Fruit fly (Drosophila melanogaster): ENCODE data around the gene CG17560.
A peak's percentile ranks its signal among the peaks of the same experiment; 100 is the strongest.

CG17560 gene

dm6 chr3R:16655000-16655493, 37.3 kb downstream of the CG17560 start:
- TF ChIP-seq CG17806 (tag; optimal IDR thresholded peaks at IDR 0.05) (no peak), CG8159 (tag; optimal IDR thresholded peaks at IDR 0.05) (no peak), CG13204 (GFP tag; optimal IDR thresholded peaks at IDR 0.05) (no peak), fd96Ca (GFP tag; IDR thresholded peaks at IDR 0.05) (no peak), gl (tag; optimal IDR thresholded peaks at IDR 0.05) (no peak), Snoo (tag; optimal IDR thresholded peaks at IDR 0.05) (no peak), EcR (GFP tag; optimal IDR thresholded peaks at IDR 0.05) (no peak), CG34367 (tag; optimal IDR thresholded peaks at IDR 0.05) (no peak), CG9948 (tag; optimal IDR thresholded peaks at IDR 0.05) (no peak), CG10348 (GFP tag; IDR thresholded peaks at IDR 0.05) (no peak), CG4496 (GFP tag; IDR thresholded peaks at IDR 0.05) (no peak), Ets98B (GFP tag; IDR thresholded peaks at IDR 0.05) (no peak), CG32121 (GFP tag; IDR thresholded peaks at IDR 0.05) (no peak)

DNA sequence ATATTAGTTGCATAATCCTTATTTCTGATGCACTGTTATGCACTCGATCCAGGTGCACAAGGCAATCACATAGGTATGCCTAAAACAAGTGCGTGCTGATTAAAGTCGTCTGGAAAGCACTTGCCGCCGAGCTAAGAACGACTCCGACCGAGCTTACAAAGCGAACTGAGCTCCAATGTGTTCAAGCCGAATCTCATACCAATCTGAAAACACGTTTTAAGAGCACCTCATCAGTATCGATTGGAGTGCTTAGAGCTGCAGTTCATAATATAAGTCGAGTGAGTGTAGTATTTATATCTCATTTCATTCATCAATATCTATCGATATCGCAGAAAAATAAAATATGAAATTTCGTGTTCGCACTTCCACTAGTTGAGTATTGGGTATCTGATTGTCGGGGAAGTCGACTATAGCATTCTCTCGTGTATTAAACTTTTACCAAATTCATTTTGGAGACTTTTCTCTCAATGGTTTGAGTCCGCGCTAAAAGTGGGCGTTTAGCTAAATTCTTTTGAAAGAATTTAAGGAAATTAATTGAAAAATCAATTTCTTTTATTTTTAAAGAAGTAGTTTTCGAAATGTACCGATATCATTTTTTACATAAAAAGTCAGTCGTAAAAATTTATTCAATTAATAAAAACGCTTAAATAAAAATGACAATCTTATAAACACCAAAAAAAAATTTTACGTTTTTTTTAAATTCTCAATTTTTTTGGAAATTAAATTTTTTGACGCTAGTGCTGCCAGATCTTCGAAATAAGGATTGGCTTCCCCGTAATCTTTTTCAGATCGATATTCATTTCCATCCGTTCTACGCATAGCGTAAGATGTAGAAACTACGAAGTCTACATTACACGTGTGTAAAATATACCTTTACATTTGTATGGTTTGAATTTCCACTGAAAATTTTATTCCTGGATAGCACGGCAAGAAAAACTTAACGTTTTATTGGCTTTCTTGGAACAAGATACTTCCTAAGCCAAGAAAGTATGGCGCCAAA, 38.0 kb downstream of the CG17560 start, which contains the start of gene modSP:
modSP (minus strand) TSS at position 169 of the 1,000 bp plus-strand sequence.
- peak; percentile 66 for TF ChIP-seq EcR (GFP tag; optimal IDR thresholded peaks at IDR 0.05)
- peak; percentile 54; the same call in 1 of the 2 replicates for TF ChIP-seq Ets98B (GFP tag; IDR thresholded peaks at IDR 0.05)
- peak; percentile 31 for TF ChIP-seq gl (tag; optimal IDR thresholded peaks at IDR 0.05)
- peak; percentile 19 for TF ChIP-seq CG8159 (tag; optimal IDR thresholded peaks at IDR 0.05)
- TF ChIP-seq CG17806 (tag; optimal IDR thresholded peaks at IDR 0.05) = peak; percentile 9
- peak; percentile 68 for TF ChIP-seq CG4496 (GFP tag; IDR thresholded peaks at IDR 0.05)
- no peak for TF ChIP-seq rn (GFP tag; IDR thresholded peaks at IDR 0.05)
- TF ChIP-seq fd96Ca (GFP tag; IDR thresholded peaks at IDR 0.05) = peak; percentile 47; the same call in 1 of the 3 replicates
- 0 out of 2 replicates have a peak, but pooled peaks have one; percentile 13 for TF ChIP-seq CG32121 (GFP tag; IDR thresholded peaks at IDR 0.05)
- TF ChIP-seq Pif1A (GFP tag; optimal IDR thresholded peaks at IDR 0.05) = peak; percentile 59
- TF ChIP-seq CG12605 (GFP tag; IDR thresholded peaks at IDR 0.05) = peak; percentile 43; the same call in 1 of the 2 replicates
- no peak for TF ChIP-seq CG14655 (GFP tag; optimal IDR thresholded peaks at IDR 0.05)
- peak; percentile 8 for TF ChIP-seq Snoo (tag; optimal IDR thresholded peaks at IDR 0.05)
- TF ChIP-seq CG13204 (GFP tag; optimal IDR thresholded peaks at IDR 0.05) = no peak
- TF ChIP-seq CG8301 (tag; optimal IDR thresholded peaks at IDR 0.05) = peak; percentile 18
- peak; percentile 13 for TF ChIP-seq D1 (tag; optimal IDR thresholded peaks at IDR 0.05)
- TF ChIP-seq CG9948 (tag; optimal IDR thresholded peaks at IDR 0.05) = no peak
- TF ChIP-seq CG10348 (GFP tag; IDR thresholded peaks at IDR 0.05) = no peak

dm6 chr3R:16661693-16662092, 43.9 kb downstream of the CG17560 start:
- no peak for TF ChIP-seq CG10348 (GFP tag; IDR thresholded peaks at IDR 0.05)
- TF ChIP-seq fd96Ca (GFP tag; IDR thresholded peaks at IDR 0.05) = no peak
- TF ChIP-seq CG32121 (GFP tag; IDR thresholded peaks at IDR 0.05) = no peak
- no peak for TF ChIP-seq Ets98B (GFP tag; IDR thresholded peaks at IDR 0.05)
- no peak for TF ChIP-seq Pif1B (GFP tag; optimal IDR thresholded peaks at IDR 0.05)
- no peak for TF ChIP-seq CG14655 (GFP tag; optimal IDR thresholded peaks at IDR 0.05)
- no peak for TF ChIP-seq CG4496 (GFP tag; IDR thresholded peaks at IDR 0.05)
- no peak for TF ChIP-seq CG8159 (tag; optimal IDR thresholded peaks at IDR 0.05)
- TF ChIP-seq CG12605 (GFP tag; IDR thresholded peaks at IDR 0.05) = no peak
- TF ChIP-seq CG15710 (tag; optimal IDR thresholded peaks at IDR 0.05) = no peak
- TF ChIP-seq CG34367 (tag; optimal IDR thresholded peaks at IDR 0.05) = no peak
- no peak for TF ChIP-seq CG17806 (tag; optimal IDR thresholded peaks at IDR 0.05)
- TF ChIP-seq CG9948 (tag; optimal IDR thresholded peaks at IDR 0.05) = no peak

- TF ChIP-seq Pif1A (GFP tag; optimal IDR thresholded peaks at IDR 0.05) (no peak), fd96Ca (GFP tag; IDR thresholded peaks at IDR 0.05) (no peak), CG9948 (tag; optimal IDR thresholded peaks at IDR 0.05) (no peak), CG12605 (GFP tag; IDR thresholded peaks at IDR 0.05) (no peak), CG4496 (GFP tag; IDR thresholded peaks at IDR 0.05) (no peak), CG13204 (GFP tag; optimal IDR thresholded peaks at IDR 0.05) (no peak), CG8301 (tag; optimal IDR thresholded peaks at IDR 0.05) (no peak), gl (tag; optimal IDR thresholded peaks at IDR 0.05) (no peak)
Observed at dm6 chr3R:16664144-16664825, 46.5 kb downstream of the CG17560 start.
